Worm (Caenorhabditis elegans) whole organism, L1 larva: ENCODE results near the gene F54D5.2.

ENCODE experiments used
- C34B4.2 ChIP-seq: sonication (generic microtip); optimal IDR thresholded peaks from 2 replicates; lab custom pipeline; 2017; ENCODE audit warnings: mild to moderate bottlenecking, missing genetic modification characterization, missing compliant biosample characterization
- F16B12.6 ChIP-seq: fragments of 150-350 bp; optimal IDR thresholded peaks from 2 replicates; lab custom pipeline; 2014; ENCODE audit warnings: missing biosample characterization, missing genetic modification characterization
- blmp-1 ChIP-seq: fragments of 150-350 bp; optimal IDR thresholded peaks from 2 replicates; lab custom pipeline; 2014; ENCODE audit warnings: missing biosample characterization, missing genetic modification characterization
- ceh-8 ChIP-seq: fragments of 200-800 bp; sonication (Bioruptor generic); optimal IDR thresholded peaks from 2 replicates; lab custom pipeline; 2018; ENCODE audit warnings: mild to moderate bottlenecking, missing genetic modification characterization, moderate library complexity, missing compliant biosample characterization
- ceh-82 ChIP-seq, 3 experiments: fragments of 150-350 bp in 1 of 3; sonication (generic microtip) in 2 of 3; optimal IDR thresholded peaks; 2 replicates each; lab custom pipeline; 2014 to 2017; ENCODE audit warnings: missing biosample characterization in 3 of 3, missing genetic modification characterization in 3 of 3
- ceh-88 ChIP-seq: fragments of 200-800 bp; sonication (Bioruptor generic); IDR thresholded peaks from 2 replicates; pipeline ENCODE4 v1.3.6; 2022; ENCODE audit warnings: missing genetic modification characterization, missing compliant biosample characterization
- ceh-90 ChIP-seq: sonication (generic microtip); optimal IDR thresholded peaks from 2 replicates; lab custom pipeline; 2016; ENCODE audit warnings: missing genetic modification characterization, missing compliant biosample characterization
- dpl-1 ChIP-seq, 3 experiments: fragments of 150-350 bp in 2 of 3; sonication (generic microtip) in 1 of 3; optimal IDR thresholded peaks; 2 replicates each; lab custom pipeline; 2014 to 2017; ENCODE audit warnings: missing biosample characterization in 3 of 3, missing genetic modification characterization in 3 of 3, missing genetic modification reagents in 3 of 3
- dsc-1 ChIP-seq: sonication (generic microtip); optimal IDR thresholded peaks from 2 replicates; lab custom pipeline; 2016; ENCODE audit warnings: mild to moderate bottlenecking, missing genetic modification characterization, missing compliant biosample characterization
- efl-1 ChIP-seq, 4 experiments: fragments of 150-350 bp; optimal IDR thresholded peaks in 3 of 4; peaks in 1 of 4; 1 replicate in 1 of 4; 2 replicates in 3 of 4; lab custom pipeline; 2014; ENCODE audit warnings: missing biosample characterization in 2 of 4, missing genetic modification characterization in 2 of 4, missing genetic modification reagents in 2 of 4
- elt-2 ChIP-seq: sonication (generic microtip); optimal IDR thresholded peaks from 2 replicates; lab custom pipeline; 2016; ENCODE audit warnings: missing genetic modification characterization, mild to moderate bottlenecking, inconsistent platforms, missing compliant biosample characterization, missing genetic modification reagents
- elt-3 ChIP-seq, 6 experiments: fragments of 150-350 bp in 1 of 6; sonication (generic microtip); optimal IDR thresholded peaks; 2 replicates each; lab custom pipeline; 2017 to 2018; ENCODE audit warnings: missing biosample characterization in 6 of 6, missing genetic modification characterization in 6 of 6, inconsistent platforms in 1 of 6
- grh-1 ChIP-seq: fragments of 200-800 bp; sonication (Bioruptor generic); IDR thresholded peaks from 2 replicates; pipeline ENCODE4 v1.3.6; 2022; ENCODE audit warnings: missing genetic modification reagents, missing genetic modification characterization, missing compliant biosample characterization
- hlh-4 ChIP-seq: sonication (generic microtip); optimal IDR thresholded peaks from 2 replicates; lab custom pipeline; 2016; ENCODE audit warnings: mild to moderate bottlenecking, missing genetic modification characterization, missing compliant biosample characterization
- lin-14 ChIP-seq: fragments of 200-800 bp; sonication (Bioruptor generic); optimal IDR thresholded peaks from 2 replicates; lab custom pipeline; 2018; ENCODE audit warnings: mild to moderate bottlenecking, missing genetic modification characterization, moderate library complexity, missing compliant biosample characterization
- lin-35 ChIP-seq, 2 experiments: fragments of 150-350 bp; optimal IDR thresholded peaks; 2 replicates each; lab custom pipeline; 2014; ENCODE audit warnings: missing biosample characterization in 2 of 2, missing genetic modification characterization in 2 of 2, missing genetic modification reagents in 2 of 2
- lir-3 ChIP-seq: sonication (generic microtip); optimal IDR thresholded peaks from 2 replicates; lab custom pipeline; 2016; ENCODE audit warnings: mild to moderate bottlenecking, missing genetic modification characterization, moderate library complexity, missing compliant biosample characterization; ENCODE audit not compliant: poor library complexity
- lsy-2 ChIP-seq, 2 experiments: fragments of 150-350 bp; optimal IDR thresholded peaks; 2 replicates each; lab custom pipeline; 2014; ENCODE audit warnings: missing biosample characterization in 2 of 2, missing genetic modification characterization in 2 of 2
- mab-9 ChIP-seq: fragments of 200-800 bp; sonication (Bioruptor generic); IDR thresholded peaks from 2 replicates; pipeline ENCODE4 v1.3.6; 2022; ENCODE audit warnings: missing genetic modification reagents, missing genetic modification characterization, missing compliant biosample characterization
- mdl-1 ChIP-seq, 2 experiments: fragments of 150-350 bp; optimal IDR thresholded peaks; 2 replicates each; lab custom pipeline; 2014 to 2017; ENCODE audit warnings: missing biosample characterization in 2 of 2, missing genetic modification characterization in 2 of 2, inconsistent platforms in 1 of 2
- mef-2 ChIP-seq: fragments of 150-350 bp; optimal IDR thresholded peaks from 2 replicates; lab custom pipeline; 2014; ENCODE audit warnings: missing biosample characterization, missing genetic modification characterization
- nhr-11 ChIP-seq: fragments of 150-350 bp; optimal IDR thresholded peaks from 2 replicates; lab custom pipeline; 2014; ENCODE audit warnings: missing biosample characterization, missing genetic modification characterization
- nhr-19 ChIP-seq: fragments of 200-800 bp; sonication (Bioruptor generic); conservative IDR thresholded peaks from 2 replicates; pipeline ENCODE4 v1.3.6; 2022; ENCODE audit warnings: missing genetic modification characterization, missing compliant biosample characterization
- nhr-20 ChIP-seq: sonication (generic microtip); optimal IDR thresholded peaks from 2 replicates; lab custom pipeline; 2016; ENCODE audit warnings: mild to moderate bottlenecking, missing genetic modification characterization, missing compliant biosample characterization
- nhr-71 ChIP-seq: sonication (generic microtip); optimal IDR thresholded peaks from 2 replicates; lab custom pipeline; 2016; ENCODE audit warnings: mild to moderate bottlenecking, missing genetic modification characterization, moderate library complexity, missing compliant biosample characterization
- nhr-85 ChIP-seq: sonication (generic microtip); peaks from one replicate; lab custom pipeline; 2016; ENCODE audit warnings: missing genetic modification characterization, inconsistent platforms, missing compliant biosample characterization
- nhr-90 ChIP-seq: sonication (generic microtip); optimal IDR thresholded peaks from 2 replicates; lab custom pipeline; 2016; ENCODE audit warnings: mild to moderate bottlenecking, missing genetic modification characterization, missing compliant biosample characterization; ENCODE audit not compliant: poor library complexity
- pag-3 ChIP-seq: sonication (generic microtip); optimal IDR thresholded peaks from 2 replicates; lab custom pipeline; 2017; ENCODE audit warnings: missing genetic modification characterization, mild to moderate bottlenecking, missing compliant biosample characterization, antibody characterized with exemption, borderline replicate concordance; ENCODE audit not compliant: insufficient read depth
- pqm-1 ChIP-seq: sonication (generic microtip); optimal IDR thresholded peaks from 3 replicates; lab custom pipeline; 2017; ENCODE audit warnings: missing biosample characterization, missing genetic modification characterization
- rnt-1 ChIP-seq: sonication (generic microtip); optimal IDR thresholded peaks from 2 replicates; lab custom pipeline; 2016; ENCODE audit warnings: mild to moderate bottlenecking, missing genetic modification characterization, moderate library complexity, missing compliant biosample characterization
- snu-23 ChIP-seq: sonication (generic microtip); optimal IDR thresholded peaks from 2 replicates; lab custom pipeline; 2016; ENCODE audit warnings: missing genetic modification characterization, missing compliant biosample characterization
- swsn-7 ChIP-seq: sonication (generic microtip); optimal IDR thresholded peaks from 2 replicates; lab custom pipeline; 2016; ENCODE audit warnings: missing genetic modification characterization, missing compliant biosample characterization
- tlp-1 ChIP-seq: fragments of 150-350 bp; optimal IDR thresholded peaks from 2 replicates; lab custom pipeline; 2014; ENCODE audit warnings: missing biosample characterization, missing genetic modification characterization
- unc-130 ChIP-seq: fragments of 150-350 bp; optimal IDR thresholded peaks from 2 replicates; lab custom pipeline; 2017; ENCODE audit warnings: missing biosample characterization, missing genetic modification characterization, inconsistent platforms
- unc-30 ChIP-seq: sonication (generic microtip); optimal IDR thresholded peaks from 2 replicates; lab custom pipeline; 2017; ENCODE audit warnings: missing biosample characterization, missing genetic modification characterization
- unc-98 ChIP-seq: fragments of 200-800 bp; sonication (Bioruptor generic); IDR thresholded peaks from 2 replicates; pipeline ENCODE4 v1.3.6; 2022; ENCODE audit warnings: missing genetic modification characterization, missing compliant biosample characterization
- zag-1 ChIP-seq: fragments of 150-350 bp; optimal IDR thresholded peaks from 2 replicates; lab custom pipeline; 2014; ENCODE audit warnings: missing biosample characterization, missing genetic modification characterization

Gene F54D5.2

DNA sequence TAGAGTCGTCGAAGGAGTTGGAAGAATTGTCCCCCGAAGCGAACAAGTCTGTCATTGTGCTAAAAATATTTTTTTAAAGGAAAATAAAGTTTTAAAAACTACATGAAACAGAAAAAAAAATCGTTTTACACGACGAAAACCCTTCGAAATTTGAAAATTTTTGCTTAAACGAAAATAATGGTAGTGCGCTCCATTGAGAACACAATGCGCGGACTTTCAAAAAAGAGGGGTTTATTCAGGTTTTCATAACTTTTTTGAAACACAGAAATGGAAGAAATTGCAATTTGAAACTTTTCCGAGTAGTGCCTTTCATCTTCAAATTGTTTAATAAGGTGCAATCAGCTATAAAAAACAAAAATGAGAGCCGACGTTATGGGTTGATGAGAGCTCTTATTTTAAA lies 26.8 kb downstream of the F54D5.2 start, which contains the start of gene npp-5 (continued):
- no peak for TF ChIP-seq grh-1
- no peak for TF ChIP-seq ceh-88 (GFP tag; lab: Robert Waterston, UW)
- TF ChIP-seq mef-2: no peak
- TF ChIP-seq pqm-1: no peak
- peak; percentile 52 for TF ChIP-seq nhr-71 (tag; lab: Kevin White, UChicago)
- TF ChIP-seq nhr-20 (tag; lab: Kevin White, UChicago): no peak
- TF ChIP-seq lir-3: no peak

DNA sequence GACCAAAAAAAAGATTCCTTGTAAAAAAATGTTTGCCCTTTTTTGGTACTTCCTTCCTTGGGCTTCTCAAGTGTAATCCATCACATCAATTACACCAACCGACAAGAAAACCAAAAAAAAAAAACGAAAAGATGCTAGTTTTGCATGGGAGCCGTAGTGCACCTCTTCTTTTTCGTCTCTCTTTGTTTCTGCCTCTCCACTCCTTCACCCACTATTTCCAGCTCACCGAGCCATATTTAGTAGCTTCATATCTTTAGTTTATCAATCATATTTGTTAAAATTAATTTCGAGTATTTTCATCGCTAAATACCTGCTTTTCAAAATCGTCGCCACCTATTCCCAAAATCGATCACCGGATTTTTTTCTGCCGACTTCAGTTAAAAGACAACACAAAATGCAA lies 27.7 kb downstream of the F54D5.2 start, which contains the start of gene F07A11.4:
Gene F07A11.4, plus strand, starts transcription at position 301 of the 400 bp plus-strand sequence.
- no peak for TF ChIP-seq nhr-90
- TF ChIP-seq C34B4.2 (tag; lab: Kevin White, UChicago): no peak
- no peak for TF ChIP-seq unc-98 (GFP tag; lab: Robert Waterston, UW)
- no peak for TF ChIP-seq pag-3 (tag; lab: Kevin White, UChicago)
- no peak for TF ChIP-seq ceh-90 (tag; lab: Kevin White, UChicago)
- TF ChIP-seq hlh-4: no peak
- no peak for TF ChIP-seq dpl-1 (GFP tag; optimal IDR thresholded peaks at IDR 0.05; lab: Kevin White, UChicago)
- TF ChIP-seq snu-23: no peak
- no peak for TF ChIP-seq unc-130 (tag; lab: Kevin White, UChicago)
- TF ChIP-seq zag-1 (tag; lab: Kevin White, UChicago): no peak
- TF ChIP-seq, all 84 proteins: peak for 0

DNA sequence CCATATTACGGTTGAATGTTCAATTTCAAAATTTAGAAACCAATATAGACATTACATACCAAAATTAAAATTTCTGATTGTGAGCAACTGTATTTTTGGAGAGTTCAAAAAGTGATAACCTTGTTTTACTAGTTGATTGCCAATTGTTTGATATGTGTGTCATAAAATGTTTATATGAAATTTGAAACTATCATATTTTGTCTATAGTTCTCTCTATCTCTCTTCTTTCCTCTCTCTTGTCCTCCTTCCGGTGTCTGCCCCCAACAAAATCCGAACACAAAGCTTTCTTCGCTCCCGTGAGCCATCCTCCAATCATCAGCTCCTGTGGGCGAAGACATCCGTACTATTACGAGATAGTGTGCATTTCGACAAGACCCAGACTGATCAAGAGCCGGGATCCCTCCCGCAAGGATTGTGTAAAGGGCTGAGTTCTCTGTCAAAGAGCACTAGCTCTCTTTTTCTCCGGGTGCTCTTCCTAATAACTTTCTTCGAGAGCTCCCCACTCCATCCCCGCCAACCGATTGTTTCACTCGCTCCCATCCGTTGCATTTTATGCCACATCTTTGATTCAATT lies 29.5 kb downstream of the F54D5.2 start:
- TF ChIP-seq lin-14 (peak; percentile 84), nhr-71 (tag; lab: Kevin White, UChicago) (peak; percentile 18), nhr-19 (GFP tag; lab: Robert Waterston, UW) (no peak), efl-1 (optimal IDR thresholded peaks at IDR 0.05; lab: Kevin White, UChicago) (peak in 1 of 2 experiments; percentile 19), efl-1 (GFP tag; optimal IDR thresholded peaks at IDR 0.05 in 1 of 2; lab: Kevin White, UChicago) (peak in 1 of 2 experiments; percentile 57), rnt-1 (tag; lab: Kevin White, UChicago) (peak; percentile 51), lsy-2 (tag; optimal IDR thresholded peaks at IDR 0.05; lab: Kevin White, UChicago) (peak in 1 of 2 experiments; percentile 1), dsc-1 (tag; lab: Kevin White, UChicago) (peak; percentile 62), grh-1 (no peak)

DNA sequence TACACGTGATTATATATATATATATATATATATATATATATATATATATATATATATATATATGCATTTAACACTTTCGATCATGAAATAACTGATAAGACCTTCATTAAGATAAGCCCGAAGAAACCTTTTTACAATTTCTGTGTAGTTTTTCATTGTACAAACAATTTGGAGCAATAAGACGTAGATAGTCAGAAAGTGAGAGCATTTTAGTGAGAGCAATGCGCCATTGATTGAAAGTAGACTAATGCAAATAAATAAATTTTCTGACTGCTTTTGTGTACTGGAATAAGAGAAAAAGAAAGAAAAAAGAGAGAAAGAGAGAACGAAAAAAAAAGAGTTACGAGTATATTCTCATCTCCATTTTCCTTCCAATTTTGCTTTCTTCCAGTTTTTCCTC lies 31.6 kb downstream of the F54D5.2 start:
- TF ChIP-seq mef-2 (no peak), lin-35 (GFP tag; optimal IDR thresholded peaks at IDR 0.05; lab: Kevin White, UChicago) (peak in 1 of 2 experiments; percentile 2), ceh-82 (tag; optimal IDR thresholded peaks at IDR 0.05; lab: Kevin White, UChicago) (no peak), elt-2 (tag; lab: Kevin White, UChicago) (peak; percentile 74), efl-1 (optimal IDR thresholded peaks at IDR 0.05; lab: Kevin White, UChicago) (no peak), efl-1 (GFP tag; optimal IDR thresholded peaks at IDR 0.05 in 1 of 2; lab: Kevin White, UChicago) (peak in 1 of 2 experiments; percentile 64), lin-14 (peak; percentile 0)

DNA sequence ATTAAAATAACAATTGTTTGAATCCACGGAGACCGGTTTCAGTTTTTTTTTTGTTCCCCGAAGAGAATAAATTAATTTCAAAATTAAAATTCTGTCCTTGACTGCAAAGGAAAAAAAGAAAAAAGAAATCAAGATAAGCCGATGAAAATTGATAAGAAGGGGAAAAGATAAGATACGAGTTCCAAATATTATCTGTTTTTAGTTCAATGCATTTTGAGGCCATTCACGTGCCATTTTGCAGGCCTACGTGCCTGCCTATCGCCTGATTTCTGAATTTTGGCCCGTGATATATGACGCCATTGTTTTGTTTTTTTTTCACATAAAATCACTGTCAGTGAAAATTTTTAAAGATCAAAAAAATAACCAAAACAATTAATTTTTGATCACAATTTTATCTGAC lies 38.5 kb downstream of the F54D5.2 start:
- TF ChIP-seq blmp-1 (tag; lab: Kevin White, UChicago) (peak; percentile 50), mdl-1 (tag; optimal IDR thresholded peaks at IDR 0.05; lab: Kevin White, UChicago) (peak in 1 of 2 experiments; percentile 10), nhr-20 (tag; lab: Kevin White, UChicago) (peak; percentile 40), lsy-2 (tag; optimal IDR thresholded peaks at IDR 0.05; lab: Kevin White, UChicago) (peak in 1 of 2 experiments; percentile 20), lin-35 (GFP tag; optimal IDR thresholded peaks at IDR 0.05; lab: Kevin White, UChicago) (peak in 1 of 2 experiments; percentile 44), ceh-8 (GFP tag; lab: Kevin White, UChicago) (no peak), pqm-1 (peak; percentile 18), mab-9 (no peak), elt-3 (tag; optimal IDR thresholded peaks at IDR 0.05; lab: Kevin White, UChicago) (peak in 5 of 6 experiments; percentile 62 to 99 (median 75)), pag-3 (tag; lab: Kevin White, UChicago) (no peak), unc-30 (tag; lab: Kevin White, UChicago) (no peak), F16B12.6 (tag; lab: Kevin White, UChicago) (no peak), rnt-1 (tag; lab: Kevin White, UChicago) (no peak), nhr-90 (no peak), nhr-85 (peak; percentile 72), nhr-71 (tag; lab: Kevin White, UChicago) (peak; percentile 23), lin-14 (peak; percentile 45), nhr-11 (no peak), elt-2 (tag; lab: Kevin White, UChicago) (peak; percentile 80), ceh-88 (GFP tag; lab: Robert Waterston, UW) (no peak), swsn-7 (tag; lab: Kevin White, UChicago) (no peak), tlp-1 (peak; percentile 55)
